Worm (Caenorhabditis elegans): ENCODE results near the gene C05D12.2.

C05D12.2 gene

ce11 chrII:11469574-11470108, 51.5 kb downstream of the C05D12.2 start, which contains the start of gene cisd-1 (continued):
- TF ChIP-seq egl-27 (tag; optimal IDR thresholded peaks at IDR 0.05) (no peak), ztf-4 (tag; optimal IDR thresholded peaks at IDR 0.05) (no peak), lin-14 (GFP tag; optimal IDR thresholded peaks at IDR 0.05) (peak; percentile 49), lir-3 (tag; optimal IDR thresholded peaks at IDR 0.05; ENCODE audit: poor library complexity) (no peak), ceh-82 (tag; optimal IDR thresholded peaks at IDR 0.05) (no peak), unc-130 (tag; optimal IDR thresholded peaks at IDR 0.05) (no peak), fkh-8 (tag; optimal IDR thresholded peaks at IDR 0.05) (no peak), grh-1 (GFP tag; IDR thresholded peaks at IDR 0.05) (no peak), zip-4 (GFP tag; optimal IDR thresholded peaks at IDR 0.05) (no peak)

ce11 chrII:11471916-11472315, 53.8 kb downstream of the C05D12.2 start, which contains the start of gene mfn-1:
TSS of gene mfn-1 (minus strand) at chrII:11472016.
- TF ChIP-seq ets-5 (GFP tag; IDR thresholded peaks at IDR 0.05) (no peak), efl-1 (optimal IDR thresholded peaks at IDR 0.05) (no peak), efl-1 (GFP tag; optimal IDR thresholded peaks at IDR 0.05 in 1 of 2) (peak in 1 of 2 experiments; percentile 26)

- TF ChIP-seq F16B12.6 (tag; optimal IDR thresholded peaks at IDR 0.05): no peak
- peak; percentile 72 for TF ChIP-seq nhr-85 (tag)
- peak; percentile 2 to 93 (median 73) for TF ChIP-seq elt-3 (tag; optimal IDR thresholded peaks at IDR 0.05)
- peak; percentile 65 for TF ChIP-seq nhr-20 (tag; optimal IDR thresholded peaks at IDR 0.05)
- peak in 1 of 2 experiments; percentile 56 for TF ChIP-seq lin-35 (GFP tag; optimal IDR thresholded peaks at IDR 0.05)
- peak; percentile 31 for TF ChIP-seq snu-23 (GFP tag; optimal IDR thresholded peaks at IDR 0.05)
- TF ChIP-seq lin-14 (GFP tag; optimal IDR thresholded peaks at IDR 0.05): peak; percentile 59
- TF ChIP-seq irx-1 (tag; optimal IDR thresholded peaks at IDR 0.05): no peak
- TF ChIP-seq C04F5.9 (tag; optimal IDR thresholded peaks at IDR 0.05): no peak
- TF ChIP-seq nhr-90 (tag; optimal IDR thresholded peaks at IDR 0.05; ENCODE audit: poor library complexity): peak; percentile 13
- peak; percentile 48 for TF ChIP-seq nhr-71 (tag; optimal IDR thresholded peaks at IDR 0.05)
- TF ChIP-seq unc-130 (tag; optimal IDR thresholded peaks at IDR 0.05): peak; percentile 22
- peak; percentile 2 for TF ChIP-seq tbx-2 (tag; optimal IDR thresholded peaks at IDR 0.05)
- peak in 1 of 3 experiments; percentile 30 for TF ChIP-seq dpl-1 (GFP tag; optimal IDR thresholded peaks at IDR 0.05)
- no peak for TF ChIP-seq egl-27 (tag; optimal IDR thresholded peaks at IDR 0.05)
- peak; percentile 97 for TF ChIP-seq blmp-1 (tag; optimal IDR thresholded peaks at IDR 0.05)
- TF ChIP-seq mdl-1 (tag; optimal IDR thresholded peaks at IDR 0.05): peak in 1 of 2 experiments; percentile 71
These were observed 54.4 kb downstream of the C05D12.2 start for ce11 chrII:11472542-11472941.

Measured in whole organism, L1 larva.